Worm (Caenorhabditis elegans) whole organism, L4 larva: ENCODE results near the gene srz-97.

Source experiments
- ceh-28 ChIP-seq: fragments of 150-350 bp; optimal IDR thresholded peaks from 2 replicates; lab custom pipeline; 2014; ENCODE audit warnings: missing biosample characterization, missing genetic modification reagents, missing genetic modification characterization
- ces-1 ChIP-seq: fragments of 150-350 bp; sonication (generic microtip); optimal IDR thresholded peaks from 4 replicates; lab custom pipeline; 2014; ENCODE audit warnings: missing biosample characterization, missing genetic modification reagents, missing genetic modification characterization
- hlh-30 ChIP-seq: sonication (generic microtip); optimal IDR thresholded peaks from 2 replicates; lab custom pipeline; 2017; ENCODE audit warnings: antibody characterized with exemption, mild to moderate bottlenecking, missing genetic modification characterization, missing compliant biosample characterization; ENCODE audit not compliant: insufficient read depth
- lin-1 ChIP-seq: fragments of 200-800 bp; sonication (Bioruptor generic); IDR thresholded peaks from 2 replicates; pipeline ENCODE4 v1.3.6; 2022; ENCODE audit warnings: missing genetic modification reagents, missing genetic modification characterization, missing compliant biosample characterization
- mxl-3 ChIP-seq: fragments of 200-800 bp; sonication (Bioruptor generic); optimal IDR thresholded peaks from 2 replicates; lab custom pipeline; 2018; ENCODE audit warnings: mild to moderate bottlenecking, missing genetic modification characterization, missing compliant biosample characterization
- nhr-25 ChIP-seq: sonication (generic microtip); optimal IDR thresholded peaks from 2 replicates; lab custom pipeline; 2017; ENCODE audit warnings: missing genetic modification characterization, mild to moderate bottlenecking, missing compliant biosample characterization, antibody characterized with exemption, moderate library complexity, borderline replicate concordance; ENCODE audit not compliant: insufficient read depth
- nhr-28 ChIP-seq: fragments of 150-350 bp; optimal IDR thresholded peaks from 2 replicates; lab custom pipeline; 2014; ENCODE audit warnings: missing biosample characterization, missing genetic modification characterization
- snpc-4 ChIP-seq: fragments of 150-350 bp; optimal IDR thresholded peaks from 2 replicates; lab custom pipeline; 2014; ENCODE audit warnings: missing biosample characterization, missing genetic modification characterization
- zag-1 ChIP-seq: fragments of 150-350 bp; optimal IDR thresholded peaks from 2 replicates; lab custom pipeline; 2014; ENCODE audit warnings: missing biosample characterization, missing genetic modification characterization

- no peak for TF ChIP-seq ces-1 (GFP tag; lab: Kevin White, UChicago)
- TF ChIP-seq nhr-28 (tag; lab: Kevin White, UChicago) = no peak
- no peak for TF ChIP-seq mxl-3 (GFP tag; lab: Kevin White, UChicago)
- no peak for TF ChIP-seq nhr-25 (tag; lab: Kevin White, UChicago)
- no peak for TF ChIP-seq hlh-30 (tag; lab: Kevin White, UChicago)
- TF ChIP-seq lin-1 = no peak
- no peak for TF ChIP-seq snpc-4 (tag; lab: Kevin White, UChicago)
- TF ChIP-seq zag-1 (tag; lab: Kevin White, UChicago) = no peak
- TF ChIP-seq ceh-28 (tag; lab: Kevin White, UChicago) = no peak
Observed at ce11 chrV:14464368-14464767, 3.7 kb downstream of the srz-97 start, which contains the start of gene F08H9.4.
